Fruit fly (Drosophila melanogaster): ENCODE measurements around the gene CG14778.

- TF ChIP-seq Dll (optimal IDR thresholded peaks at IDR 0.05) (no peak), psq (optimal IDR thresholded peaks at IDR 0.05) (no peak), usp (GFP tag; optimal IDR thresholded peaks at IDR 0.05) (no peak), EcR (GFP tag; optimal IDR thresholded peaks at IDR 0.05) (no peak), CG8478 (optimal IDR thresholded peaks at IDR 0.05) (no peak), pan (optimal IDR thresholded peaks at IDR 0.05) (no peak)
Measured at dm6 chrX:1452130-1452529, 15.2 kb upstream of the CG14778 start, which contains the start of gene Gr2a.
